Fruit fly (Drosophila melanogaster): ENCODE measurements around the gene CG5334.

DNA sequence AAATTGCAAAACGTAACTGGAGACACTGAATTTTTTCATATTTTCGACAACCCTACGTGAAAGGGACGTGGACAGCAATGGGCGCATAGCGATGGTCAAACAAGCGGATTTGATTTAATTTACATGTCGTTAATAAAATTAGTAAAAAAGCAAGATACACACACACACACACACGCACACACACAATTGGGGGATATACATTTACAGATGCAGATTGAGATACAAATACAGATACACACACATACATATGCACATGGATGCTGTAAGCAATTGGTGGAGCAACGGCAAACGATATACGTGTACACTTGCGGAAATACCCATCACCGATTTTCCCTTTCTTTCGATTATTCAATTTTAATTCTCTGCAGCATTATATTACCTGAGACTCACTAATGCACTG, 10.1 kb upstream of the CG5334 start:
- no peak for TF ChIP-seq Sp1 (GFP tag; optimal IDR thresholded peaks at IDR 0.05)
- TF ChIP-seq psq (GFP tag; optimal IDR thresholded peaks at IDR 0.05): no peak
- no peak for TF ChIP-seq br (GFP tag; optimal IDR thresholded peaks at IDR 0.05)
- no peak for TF ChIP-seq foxo (GFP tag; optimal IDR thresholded peaks at IDR 0.05)
- TF ChIP-seq lola (GFP tag; optimal IDR thresholded peaks at IDR 0.05): no peak

Measured in whole organism, wandering third instar larva.